Fruit fly (Drosophila melanogaster): ENCODE measurements around the gene Cpr65Ec.

The Cpr65Ec gene

dm6 chr3L:7090764-7091163 lies 2.2 kb upstream of the Cpr65Ec start (continued):
- no peak for TF ChIP-seq unc-4 (GFP tag; IDR thresholded peaks at IDR 0.05; ENCODE audit: partially characterized antibody)
- TF ChIP-seq Ptx1 (GFP tag; IDR thresholded peaks at IDR 0.05): peak; percentile 76
- TF ChIP-seq otp (GFP tag; IDR thresholded peaks at IDR 0.05): no peak
- peak; percentile 59 for TF ChIP-seq CG32532 (GFP tag; IDR thresholded peaks at IDR 0.05)
- no peak for TF ChIP-seq CG12744 (GFP tag; optimal IDR thresholded peaks at IDR 0.05)
- peak; percentile 85 for TF ChIP-seq CG11504 (tag; optimal IDR thresholded peaks at IDR 0.05)
- no peak for TF ChIP-seq CG13123 (GFP tag; optimal IDR thresholded peaks at IDR 0.05)
- no peak for TF ChIP-seq CG13894 (tag; optimal IDR thresholded peaks at IDR 0.05)
- peak; percentile 9 for TF ChIP-seq fd3F (GFP tag; optimal IDR thresholded peaks at IDR 0.05)
- TF ChIP-seq CG3065 (GFP tag; optimal IDR thresholded peaks at IDR 0.05): no peak
- no peak for TF ChIP-seq hkb (optimal IDR thresholded peaks at IDR 0.05)
- TF ChIP-seq hkb (GFP tag; IDR thresholded peaks at IDR 0.05): peak; percentile 78
- TF ChIP-seq E2f2 (GFP tag; IDR thresholded peaks at IDR 0.05): peak; percentile 34; the same call in 1 of the 2 replicates
- no peak for TF ChIP-seq CG8281 (tag; optimal IDR thresholded peaks at IDR 0.05)
- TF ChIP-seq grau (tag; optimal IDR thresholded peaks at IDR 0.05): peak; percentile 53
- TF ChIP-seq repo (GFP tag; optimal IDR thresholded peaks at IDR 0.05): peak; percentile 41
- TF ChIP-seq CG32772 (GFP tag; IDR thresholded peaks at IDR 0.05): peak; percentile 66
- peak; percentile 21; the same call in 1 of the 3 replicates for TF ChIP-seq CG11560 (tag; IDR thresholded peaks at IDR 0.05)
- no peak for TF ChIP-seq tup (GFP tag; optimal IDR thresholded peaks at IDR 0.05)
- no peak for TF ChIP-seq D (optimal IDR thresholded peaks at IDR 0.05)
- peak; percentile 37 for TF ChIP-seq D (GFP tag; optimal IDR thresholded peaks at IDR 0.05)
- TF ChIP-seq CG1602 (GFP tag; optimal IDR thresholded peaks at IDR 0.05): peak; percentile 17
- TF ChIP-seq Ravus (GFP tag; IDR thresholded peaks at IDR 0.05): no peak; the same call in 1 of the 2 replicates
- TF ChIP-seq Taf1 (GFP tag; IDR thresholded peaks at IDR 0.05): no peak
- peak in 1 of 2 experiments; percentile 81 for TF ChIP-seq eve (GFP tag; optimal IDR thresholded peaks at IDR 0.05)
- peak; percentile 50 for TF ChIP-seq CG12769 (tag; optimal IDR thresholded peaks at IDR 0.05)
- TF ChIP-seq CG3407 (GFP tag; optimal IDR thresholded peaks at IDR 0.05): no peak
- peak; percentile 57; the same call in 2 of the 3 replicates for TF ChIP-seq CG14050 (GFP tag; IDR thresholded peaks at IDR 0.05)
- peak; percentile 78 for TF ChIP-seq lmd (GFP tag; IDR thresholded peaks at IDR 0.05)
- TF ChIP-seq tin (GFP tag; optimal IDR thresholded peaks at IDR 0.05): peak; percentile 56
- no peak for TF ChIP-seq sqz (GFP tag; optimal IDR thresholded peaks at IDR 0.05)
- no peak for TF ChIP-seq pfk (GFP tag; optimal IDR thresholded peaks at IDR 0.05)
- peak; percentile 58 for TF ChIP-seq CG8388 (GFP tag; optimal IDR thresholded peaks at IDR 0.05)
- TF ChIP-seq CG18476 (GFP tag; optimal IDR thresholded peaks at IDR 0.05): peak; percentile 34
- peak; percentile 42 for TF ChIP-seq Max (GFP tag; optimal IDR thresholded peaks at IDR 0.05)
- TF ChIP-seq Opbp (GFP tag; IDR thresholded peaks at IDR 0.05; ENCODE audit: partially characterized antibody): no peak
- TF ChIP-seq vnd (GFP tag; IDR thresholded peaks at IDR 0.05; ENCODE audit: partially characterized antibody): no peak
- peak; percentile 47 for TF ChIP-seq nmo (GFP tag; optimal IDR thresholded peaks at IDR 0.05)
- no peak for TF ChIP-seq kni (GFP tag; optimal IDR thresholded peaks at IDR 0.05)
- TF ChIP-seq CG1233 (GFP tag; optimal IDR thresholded peaks at IDR 0.05): peak; percentile 33
- TF ChIP-seq slbo (GFP tag; IDR thresholded peaks at IDR 0.05): peak; percentile 51
- peak; percentile 66; the same call in 2 of the 3 replicates for TF ChIP-seq CG11456 (GFP tag; IDR thresholded peaks at IDR 0.05)
- TF ChIP-seq Hsf (GFP tag; optimal IDR thresholded peaks at IDR 0.05): peak; percentile 46
- no peak for TF ChIP-seq Fer2 (tag; optimal IDR thresholded peaks at IDR 0.05)
- peak; percentile 6 for TF ChIP-seq CG3995 (GFP tag; optimal IDR thresholded peaks at IDR 0.05)
- peak; percentile 69 for TF ChIP-seq Meics (GFP tag; optimal IDR thresholded peaks at IDR 0.05)
- TF ChIP-seq Atf-2 (GFP tag; optimal IDR thresholded peaks at IDR 0.05): no peak
- peak; percentile 21 for TF ChIP-seq CG4854 (GFP tag; optimal IDR thresholded peaks at IDR 0.05)
- TF ChIP-seq lola (GFP tag; optimal IDR thresholded peaks at IDR 0.05): no peak
- TF ChIP-seq mirr (GFP tag; optimal IDR thresholded peaks at IDR 0.05): no peak
- TF ChIP-seq CG11723 (GFP tag; optimal IDR thresholded peaks at IDR 0.05): no peak

Measured in whole organism, embryonic.